Worm (Caenorhabditis elegans): ENCODE measurements around the gene C07H6.9.

The C07H6.9 gene

DNA sequence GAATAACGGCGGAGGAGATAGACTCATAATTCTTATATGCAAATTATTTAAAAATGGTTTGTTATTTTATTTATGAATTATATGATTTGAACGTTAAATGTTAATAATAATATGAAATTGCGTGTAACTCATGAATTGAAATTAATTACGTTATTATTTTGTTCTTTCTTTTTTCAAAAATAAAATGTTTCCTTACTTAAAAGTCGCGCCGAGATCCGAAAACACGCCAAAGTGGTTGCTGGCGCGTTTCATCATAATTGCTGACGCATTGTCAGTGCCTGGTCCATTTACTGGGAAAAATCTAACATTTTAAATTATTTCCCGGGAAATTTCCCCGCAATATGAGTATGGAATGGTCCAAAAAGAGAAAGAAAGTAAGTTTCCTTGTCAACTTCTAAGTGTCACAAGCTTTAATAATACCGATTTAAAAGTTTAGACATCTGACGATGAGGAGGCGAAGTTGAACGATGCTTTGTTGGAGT, at the start of gene C07H6.9, which contains the start of gene sap-140 (continued):
- TF ChIP-seq C16A3.4 (tag; optimal IDR thresholded peaks at IDR 0.05) (peak; percentile 80), C04F5.9 (tag; optimal IDR thresholded peaks at IDR 0.05) (peak; percentile 51), hlh-4 (tag; optimal IDR thresholded peaks at IDR 0.05) (no peak), egl-13 (tag; optimal IDR thresholded peaks at IDR 0.05) (peak; percentile 67), hlh-17 (GFP tag; optimal IDR thresholded peaks at IDR 0.05; ENCODE audit: borderline replicate concordance) (no peak), nhr-12 (tag; optimal IDR thresholded peaks at IDR 0.05) (no peak), unc-62 (GFP tag; optimal IDR thresholded peaks at IDR 0.05) (no peak), ceh-88 (GFP tag; IDR thresholded peaks at IDR 0.05) (0 out of 2 replicates have a peak, but pooled peaks have one; percentile 41), rnt-1 (tag; optimal IDR thresholded peaks at IDR 0.05) (peak; percentile 93), tbx-2 (tag; optimal IDR thresholded peaks at IDR 0.05) (peak; percentile 84), pag-3 (tag; optimal IDR thresholded peaks at IDR 0.05; ENCODE audit: borderline replicate concordance, insufficient read depth) (no peak), Y116A8C.19 (tag; optimal IDR thresholded peaks at IDR 0.05; ENCODE audit: borderline replicate concordance) (no peak), ceh-82 (tag; optimal IDR thresholded peaks at IDR 0.05) (peak; percentile 77 to 90 (median 82)), elt-2 (tag; optimal IDR thresholded peaks at IDR 0.05) (peak; percentile 27), sox-4 (tag; optimal IDR thresholded peaks at IDR 0.05) (peak; percentile 64), aha-1 (tag; optimal IDR thresholded peaks at IDR 0.05) (peak; percentile 48), aly-2 (tag; optimal IDR thresholded peaks at IDR 0.05) (peak; percentile 6), zag-1 (tag; optimal IDR thresholded peaks at IDR 0.05) (no peak), snpc-4 (tag; optimal IDR thresholded peaks at IDR 0.05) (peak; percentile 80), snu-23 (GFP tag; optimal IDR thresholded peaks at IDR 0.05) (peak; percentile 88), unc-98 (GFP tag; IDR thresholded peaks at IDR 0.05) (no peak), nhr-20 (tag; optimal IDR thresholded peaks at IDR 0.05) (peak; percentile 88), jun-1 (tag; optimal IDR thresholded peaks at IDR 0.05) (peak; percentile 47), lsy-2 (tag; optimal IDR thresholded peaks at IDR 0.05) (peak; percentile 90 to 91), lin-39 (tag; optimal IDR thresholded peaks at IDR 0.05) (peak; percentile 67), lin-35 (GFP tag; optimal IDR thresholded peaks at IDR 0.05) (peak; percentile 92 to 96), unc-30 (tag; optimal IDR thresholded peaks at IDR 0.05) (no peak), mep-1 (tag; optimal IDR thresholded peaks at IDR 0.05) (peak; percentile 97), fkh-4 (tag; optimal IDR thresholded peaks at IDR 0.05; ENCODE audit: borderline replicate concordance) (no peak), nhr-11 (tag; optimal IDR thresholded peaks at IDR 0.05) (no peak), ama-1 (optimal IDR thresholded peaks at IDR 0.05) (no peak), C34B4.2 (tag; optimal IDR thresholded peaks at IDR 0.05) (no peak)

DNA sequence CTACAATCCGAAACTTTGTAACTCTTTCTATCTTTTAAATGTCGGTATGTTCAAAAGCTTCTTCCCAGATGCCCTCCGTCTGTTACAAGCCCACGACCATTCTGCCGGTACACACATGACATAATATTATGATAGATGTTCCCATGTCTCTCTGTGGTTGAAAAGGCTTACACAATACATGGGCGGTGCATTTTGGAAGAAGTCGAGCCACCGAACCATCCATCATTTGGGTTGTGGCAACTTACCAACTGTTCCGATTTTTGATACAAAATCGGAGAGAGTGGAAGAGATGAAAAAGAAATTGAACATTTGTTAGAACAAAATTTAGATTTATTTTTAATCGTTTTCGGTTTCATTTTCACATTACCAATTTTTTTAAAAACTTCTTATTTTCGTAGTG, 49.7 kb upstream of the C07H6.9 start:
- no peak for TF ChIP-seq grh-1 (GFP tag; IDR thresholded peaks at IDR 0.05)
- 0 out of 2 replicates have a peak, but pooled peaks have one; percentile 9 for TF ChIP-seq nhr-19 (GFP tag; conservative IDR thresholded peaks at IDR 0.05)
- no peak for TF ChIP-seq sptf-1 (tag; optimal IDR thresholded peaks at IDR 0.05)
- no peak for TF ChIP-seq lir-3 (tag; optimal IDR thresholded peaks at IDR 0.05; ENCODE audit: poor library complexity)
- TF ChIP-seq hlh-17 (GFP tag; optimal IDR thresholded peaks at IDR 0.05; ENCODE audit: borderline replicate concordance) = no peak
- peak; percentile 52 for TF ChIP-seq pag-3 (tag; optimal IDR thresholded peaks at IDR 0.05; ENCODE audit: borderline replicate concordance, insufficient read depth)
- TF ChIP-seq egl-27 (tag; optimal IDR thresholded peaks at IDR 0.05) = no peak
- peak; percentile 75 for TF ChIP-seq lin-14 (GFP tag; optimal IDR thresholded peaks at IDR 0.05)
- no peak for TF ChIP-seq zag-1 (tag; optimal IDR thresholded peaks at IDR 0.05)
- TF ChIP-seq fkh-8 (tag; optimal IDR thresholded peaks at IDR 0.05) = no peak
- peak; percentile 30 for TF ChIP-seq nhr-71 (tag; optimal IDR thresholded peaks at IDR 0.05)
- no peak for TF ChIP-seq tbx-2 (tag; optimal IDR thresholded peaks at IDR 0.05)
- no peak for TF ChIP-seq mab-9 (GFP tag; IDR thresholded peaks at IDR 0.05)
- TF ChIP-seq ets-5 (GFP tag; IDR thresholded peaks at IDR 0.05) = no peak
- TF ChIP-seq elt-3 (tag; optimal IDR thresholded peaks at IDR 0.05) = no peak
- TF ChIP-seq aly-2 (tag; optimal IDR thresholded peaks at IDR 0.05) = no peak
- TF ChIP-seq elt-2 (tag; optimal IDR thresholded peaks at IDR 0.05) = no peak
- TF ChIP-seq rnt-1 (tag; optimal IDR thresholded peaks at IDR 0.05) = peak; percentile 20
